Fruit fly (Drosophila melanogaster): ENCODE data around the gene Msr-110.
A peak's percentile ranks its signal among the peaks of the same experiment; 100 is the strongest.

The Msr-110 gene

dm6 chr3L:5608786-5609370 is 31.7 kb upstream of the Msr-110 start:
- TF ChIP-seq Sox102F (GFP tag; optimal IDR thresholded peaks at IDR 0.05) (no peak), CG3032 (tag; optimal IDR thresholded peaks at IDR 0.05) (no peak), CG6276 (GFP tag; optimal IDR thresholded peaks at IDR 0.05) (no peak), vri (GFP tag; optimal IDR thresholded peaks at IDR 0.05) (no peak), pdm3 (GFP tag; optimal IDR thresholded peaks at IDR 0.05) (no peak), CG32006 (GFP tag; optimal IDR thresholded peaks at IDR 0.05) (no peak), svp (GFP tag) (no peak), CG4318 (GFP tag; optimal IDR thresholded peaks at IDR 0.05) (no peak), topi (GFP tag; optimal IDR thresholded peaks at IDR 0.05) (no peak), spab (GFP tag; optimal IDR thresholded peaks at IDR 0.05) (no peak), fkh (GFP tag; optimal IDR thresholded peaks at IDR 0.05) (no peak), CG11902 (GFP tag; optimal IDR thresholded peaks at IDR 0.05) (no peak), ss (GFP tag; optimal IDR thresholded peaks at IDR 0.05) (no peak), Hr38 (GFP tag; optimal IDR thresholded peaks at IDR 0.05) (no peak), Lpt (GFP tag; optimal IDR thresholded peaks at IDR 0.05) (no peak), CG8632 (GFP tag; optimal IDR thresholded peaks at IDR 0.05) (no peak), Blimp-1 (GFP tag; optimal IDR thresholded peaks at IDR 0.05) (no peak), salr (GFP tag; optimal IDR thresholded peaks at IDR 0.05) (no peak)

DNA sequence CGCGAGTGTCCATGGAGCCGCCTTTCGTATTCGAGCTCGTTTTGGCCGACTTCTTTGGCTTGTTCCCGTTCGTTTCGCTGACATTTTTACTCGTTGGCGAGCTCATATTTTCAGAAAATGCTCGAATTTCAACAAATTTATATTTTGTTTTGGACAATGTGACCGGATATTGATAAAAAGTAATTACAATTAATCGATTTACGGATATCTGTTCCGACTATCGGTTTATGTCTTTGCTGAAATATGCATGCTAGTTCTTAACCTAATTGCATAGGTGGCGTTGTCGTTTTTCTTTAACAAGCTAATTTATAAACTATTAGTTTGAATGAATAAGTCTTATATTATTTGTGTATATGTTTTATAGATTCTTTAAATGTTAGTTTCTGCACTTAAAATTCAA is 31.0 kb upstream of the Msr-110 start, which contains the start of gene Eaf6:
Eaf6 (minus strand) TSS at position 173 of the 400 bp plus-strand sequence.
- no peak for TF ChIP-seq Met (GFP tag; optimal IDR thresholded peaks at IDR 0.05)
- TF ChIP-seq CG11902 (GFP tag; optimal IDR thresholded peaks at IDR 0.05) = no peak
- peak; percentile 25 for TF ChIP-seq fkh (GFP tag; optimal IDR thresholded peaks at IDR 0.05)
- TF ChIP-seq Blimp-1 (GFP tag; optimal IDR thresholded peaks at IDR 0.05) = no peak
- peak; percentile 39 for TF ChIP-seq Eip78C (GFP tag)
- TF ChIP-seq CG32006 (GFP tag; optimal IDR thresholded peaks at IDR 0.05) = no peak
- no peak for TF ChIP-seq salr (GFP tag; optimal IDR thresholded peaks at IDR 0.05)
- TF ChIP-seq CG6792 (GFP tag; optimal IDR thresholded peaks at IDR 0.05) = no peak

dm6 chr3L:5604490-5604889 is 27.3 kb upstream of the Msr-110 start, which contains the start of gene mthl2:
TSS of gene mthl2 (plus strand) at chr3L:5604790.
- TF ChIP-seq CG8119 (GFP tag; IDR thresholded peaks at IDR 0.05) = no peak
- no peak for TF ChIP-seq CG6792 (GFP tag; optimal IDR thresholded peaks at IDR 0.05)
- no peak for TF ChIP-seq pdm3 (GFP tag; optimal IDR thresholded peaks at IDR 0.05)
- no peak for TF ChIP-seq CG10669 (GFP tag; optimal IDR thresholded peaks at IDR 0.05)
- no peak for TF ChIP-seq CG1621 (tag; optimal IDR thresholded peaks at IDR 0.05)
- no peak for TF ChIP-seq CG8632 (GFP tag; optimal IDR thresholded peaks at IDR 0.05)
- no peak for TF ChIP-seq ss (GFP tag; optimal IDR thresholded peaks at IDR 0.05)
- TF ChIP-seq Eip93F (GFP tag; optimal IDR thresholded peaks at IDR 0.05) = no peak
- no peak for TF ChIP-seq eg (GFP tag; IDR thresholded peaks at IDR 0.05)
- no peak for TF ChIP-seq CG3919 (GFP tag; optimal IDR thresholded peaks at IDR 0.05)
- TF ChIP-seq spab (GFP tag; optimal IDR thresholded peaks at IDR 0.05) = no peak
- no peak for TF ChIP-seq vri (GFP tag; optimal IDR thresholded peaks at IDR 0.05)
- TF ChIP-seq CG9139 (GFP tag; optimal IDR thresholded peaks at IDR 0.05) = no peak
- TF ChIP-seq achi (GFP tag; optimal IDR thresholded peaks at IDR 0.05) = no peak
- TF ChIP-seq Sox15 (GFP tag; optimal IDR thresholded peaks at IDR 0.05) = no peak
- no peak for TF ChIP-seq CG34406 (GFP tag; optimal IDR thresholded peaks at IDR 0.05)
- TF ChIP-seq CG10631 (GFP tag; optimal IDR thresholded peaks at IDR 0.05) = no peak
- TF ChIP-seq dsx (GFP tag; optimal IDR thresholded peaks at IDR 0.05; ENCODE audit: poor library complexity, severe bottlenecking) = no peak
- TF ChIP-seq CG11294 (GFP tag; IDR thresholded peaks at IDR 0.05) = no peak

dm6 chr3L:5603860-5604415 is 26.8 kb upstream of the Msr-110 start, which contains the start of gene TM9SF3:
TSS of gene TM9SF3 (minus strand) at chr3L:5603979.
- TF ChIP-seq CG31627 (GFP tag; optimal IDR thresholded peaks at IDR 0.05) (peak; percentile 23), lz (GFP tag; optimal IDR thresholded peaks at IDR 0.05) (no peak), CG6276 (GFP tag; optimal IDR thresholded peaks at IDR 0.05) (no peak), topi (GFP tag; optimal IDR thresholded peaks at IDR 0.05) (no peak), Eip93F (GFP tag; optimal IDR thresholded peaks at IDR 0.05) (peak; percentile 5), CG16779 (tag; optimal IDR thresholded peaks at IDR 0.05) (no peak), CG6792 (GFP tag; optimal IDR thresholded peaks at IDR 0.05) (no peak), Met (GFP tag; optimal IDR thresholded peaks at IDR 0.05) (no peak), Hr39 (GFP tag; optimal IDR thresholded peaks at IDR 0.05) (peak; percentile 22), CG10631 (GFP tag; optimal IDR thresholded peaks at IDR 0.05) (peak; percentile 21), CG8119 (GFP tag; IDR thresholded peaks at IDR 0.05) (no peak), pdm3 (GFP tag; optimal IDR thresholded peaks at IDR 0.05) (no peak), Lpt (GFP tag; optimal IDR thresholded peaks at IDR 0.05) (no peak), esn (GFP tag; optimal IDR thresholded peaks at IDR 0.05) (peak; percentile 14), CG3032 (tag; optimal IDR thresholded peaks at IDR 0.05) (no peak)

Measured in whole organism, prepupa.